Worm (Caenorhabditis elegans): ENCODE measurements around the gene F40G9.19.

- TF ChIP-seq pqm-1 (tag; optimal IDR thresholded peaks at IDR 0.05) (no peak), fkh-10 (GFP tag; optimal IDR thresholded peaks at IDR 0.05) (no peak), unc-55 (GFP tag; optimal IDR thresholded peaks at IDR 0.05) (no peak), ceh-14 (tag; optimal IDR thresholded peaks at IDR 0.05) (no peak), pag-3 (tag; optimal IDR thresholded peaks at IDR 0.05; ENCODE audit: borderline replicate concordance) (no peak), lim-6 (tag; optimal IDR thresholded peaks at IDR 0.05) (no peak), unc-86 (tag; optimal IDR thresholded peaks at IDR 0.05) (no peak), tbx-7 (tag; optimal IDR thresholded peaks at IDR 0.05) (no peak), rnt-1 (tag; optimal IDR thresholded peaks at IDR 0.05) (no peak), pha-4 (tag; optimal IDR thresholded peaks at IDR 0.05) (no peak)
Observed at ce11 chrIII:220368-220767, 46.8 kb downstream of the F40G9.19 start.
